Fruit fly (Drosophila melanogaster) whole organism, embryonic: Measurements from ENCODE around the gene CG12477.
A peak's percentile ranks its signal among the peaks of the same experiment; 100 is the strongest.

Source experiments
- Abd-B ChIP-seq: fragments of 200-800 bp; sonication (Bioruptor generic); optimal IDR thresholded peaks from 2 replicates; lab custom pipeline; 2018; ENCODE audit warnings: missing biosample characterization, mild to moderate bottlenecking, missing genetic modification characterization, moderate library complexity
- Asciz ChIP-seq: fragments of 200-800 bp; sonication (Bioruptor generic); optimal IDR thresholded peaks from 2 replicates; lab custom pipeline; 2017; ENCODE audit warnings: missing biosample characterization, mild to moderate bottlenecking, missing genetic modification characterization, missing genetic modification reagents
- CG10959 ChIP-seq: fragments of 200-800 bp; sonication (Bioruptor generic); IDR thresholded peaks from 2 replicates; pipeline ENCODE4 v1.3.6; 2022; ENCODE audit warnings: missing biosample characterization, missing genetic modification characterization
- CG11085 ChIP-seq: fragments of 200-800 bp; sonication (Bioruptor generic); IDR thresholded peaks from 2 replicates; pipeline ENCODE4 v1.3.6; 2022; ENCODE audit warnings: missing biosample characterization, missing genetic modification characterization
- CG11247 ChIP-seq: fragments of 200-800 bp; sonication (Bioruptor generic); IDR thresholded peaks from 2 replicates; pipeline ENCODE4 v1.3.6; 2022; ENCODE audit warnings: missing biosample characterization, missing genetic modification characterization
- CG11696 ChIP-seq: fragments of 200-800 bp; sonication (Bioruptor generic); IDR thresholded peaks from 2 replicates; pipeline ENCODE4 v1.3.6; 2022; ENCODE audit warnings: missing biosample characterization, missing genetic modification characterization
- CG12391 ChIP-seq: fragments of 200-800 bp; sonication (Bioruptor generic); optimal IDR thresholded peaks from 3 replicates; lab custom pipeline; 2018; ENCODE audit warnings: missing biosample characterization, mild to moderate bottlenecking, missing genetic modification characterization, moderate library complexity
- CG14667 ChIP-seq: fragments of 200-800 bp; sonication (Bioruptor generic); IDR thresholded peaks from 2 replicates; pipeline ENCODE4 v1.3.6; 2022; ENCODE audit warnings: missing biosample characterization, missing genetic modification characterization
- CG14710 ChIP-seq: fragments of 200-800 bp; sonication (Bioruptor generic); optimal IDR thresholded peaks from 3 replicates; lab custom pipeline; 2019; ENCODE audit warnings: missing biosample characterization, mild to moderate bottlenecking, missing genetic modification characterization, moderate library complexity
- CG15269 ChIP-seq: fragments of 200-800 bp; sonication (Bioruptor generic); optimal IDR thresholded peaks from 2 replicates; lab custom pipeline; 2018; ENCODE audit warnings: missing biosample characterization, mild to moderate bottlenecking, missing genetic modification characterization, moderate library complexity
- CG15601 ChIP-seq: fragments of 200-800 bp; sonication (Bioruptor generic); optimal IDR thresholded peaks from 3 replicates; lab custom pipeline; 2019; ENCODE audit warnings: missing biosample characterization, mild to moderate bottlenecking, missing genetic modification characterization, moderate library complexity
- CG2199 ChIP-seq: fragments of 200-800 bp; sonication (Bioruptor generic); IDR thresholded peaks from 3 replicates; pipeline ENCODE4 v1.3.6; 2022; ENCODE audit warnings: missing biosample characterization, missing genetic modification characterization
- CG30431 ChIP-seq: fragments of 200-800 bp; sonication (Bioruptor generic); optimal IDR thresholded peaks from 2 replicates; lab custom pipeline; 2017; ENCODE audit warnings: missing biosample characterization, missing genetic modification characterization
- CG31365 ChIP-seq: fragments of 200-800 bp; sonication (Bioruptor generic); optimal IDR thresholded peaks from 2 replicates; lab custom pipeline; 2018; ENCODE audit warnings: missing biosample characterization, mild to moderate bottlenecking, missing genetic modification characterization
- CG31388 ChIP-seq: fragments of 200-800 bp; sonication (Bioruptor generic); optimal IDR thresholded peaks from 2 replicates; lab custom pipeline; 2016; ENCODE audit warnings: missing biosample characterization, missing genetic modification characterization
- CG4730 ChIP-seq: fragments of 200-800 bp; sonication (Bioruptor generic); IDR thresholded peaks from 2 replicates; pipeline ENCODE4 v1.3.6; 2022; ENCODE audit warnings: missing biosample characterization, missing genetic modification characterization
- CG4820 ChIP-seq: fragments of 200-800 bp; sonication (Bioruptor generic); optimal IDR thresholded peaks from 3 replicates; lab custom pipeline; 2016; ENCODE audit warnings: missing biosample characterization, missing genetic modification characterization
- CG7357 ChIP-seq: fragments of 200-800 bp; sonication (Bioruptor generic); IDR thresholded peaks from 3 replicates; pipeline ENCODE4 v1.3.6; 2022; ENCODE audit warnings: missing biosample characterization, missing genetic modification characterization
- CG8089 ChIP-seq: fragments of 200-800 bp; sonication (Bioruptor generic); optimal IDR thresholded peaks from 3 replicates; lab custom pipeline; 2016; ENCODE audit warnings: missing biosample characterization, missing genetic modification characterization
- CG8765 ChIP-seq: fragments of 200-800 bp; sonication (Bioruptor generic); IDR thresholded peaks from 2 replicates; pipeline ENCODE4 v1.3.6; 2022; ENCODE audit warnings: missing biosample characterization, missing genetic modification characterization
- CrebB ChIP-seq: fragments of 200-800 bp; sonication (Bioruptor generic); optimal IDR thresholded peaks from 3 replicates; lab custom pipeline; 2018; ENCODE audit warnings: missing biosample characterization, mild to moderate bottlenecking, missing genetic modification characterization
- Ets65A ChIP-seq: fragments of 200-800 bp; sonication (Bioruptor generic); peaks from one replicate; lab custom pipeline; 2016; ENCODE audit warnings: missing biosample characterization, missing genetic modification characterization
- H15 ChIP-seq: fragments of 200-800 bp; sonication (Bioruptor generic); IDR thresholded peaks from 3 replicates; pipeline ENCODE4 v1.3.6; 2022; ENCODE audit warnings: missing biosample characterization, missing genetic modification characterization
- H2.0 ChIP-seq: fragments of 200-800 bp; sonication (Bioruptor generic); IDR thresholded peaks from 2 replicates; pipeline ENCODE4 v1.3.6; 2022; ENCODE audit warnings: missing biosample characterization, missing genetic modification characterization
- HmgZ ChIP-seq: fragments of 200-800 bp; sonication (Bioruptor generic); optimal IDR thresholded peaks from 2 replicates; lab custom pipeline; 2018; ENCODE audit warnings: missing biosample characterization, mild to moderate bottlenecking, missing genetic modification characterization
- Hr51 ChIP-seq, 2 experiments: fragments of 200-800 bp; sonication (Bioruptor generic); optimal IDR thresholded peaks; 2 replicates in 1 of 2; 3 replicates in 1 of 2; lab custom pipeline; 2016 to 2018; ENCODE audit warnings: missing biosample characterization in 2 of 2, missing genetic modification characterization in 2 of 2, mild to moderate bottlenecking in 1 of 2, moderate library complexity in 1 of 2
- NfI ChIP-seq: fragments of 200-800 bp; sonication (Bioruptor generic); optimal IDR thresholded peaks from 3 replicates; lab custom pipeline; 2018; ENCODE audit warnings: missing biosample characterization, mild to moderate bottlenecking, missing genetic modification characterization, moderate library complexity
- Poxn ChIP-seq: fragments of 200-800 bp; sonication (Bioruptor generic); IDR thresholded peaks from 2 replicates; pipeline ENCODE4 v1.3.6; 2022; ENCODE audit warnings: missing biosample characterization, missing genetic modification characterization
- Sox102F ChIP-seq: fragments of 200-800 bp; sonication (Bioruptor generic); optimal IDR thresholded peaks from 2 replicates; lab custom pipeline; 2018; ENCODE audit warnings: missing biosample characterization, mild to moderate bottlenecking, missing genetic modification characterization, moderate library complexity
- Vsx1 ChIP-seq: fragments of 200-800 bp; sonication (Bioruptor generic); optimal IDR thresholded peaks from 2 replicates; lab custom pipeline; 2017; ENCODE audit warnings: missing biosample characterization, mild to moderate bottlenecking, missing genetic modification characterization, missing genetic modification reagents
- Xrp1 ChIP-seq: fragments of 200-800 bp; sonication (Bioruptor generic); IDR thresholded peaks from 2 replicates; pipeline ENCODE4 v1.3.6; 2022; ENCODE audit warnings: missing biosample characterization, missing genetic modification characterization
- aop ChIP-seq: fragments of 200-800 bp; sonication (Bioruptor generic); IDR thresholded peaks from 2 replicates; pipeline ENCODE4 v1.3.6; 2022; ENCODE audit warnings: missing biosample characterization, missing genetic modification characterization
- cad ChIP-seq: fragments of >200 bp; optimal IDR thresholded peaks from 2 replicates; lab custom pipeline; 2017; ENCODE audit warnings: missing biosample characterization, missing genetic modification characterization
- chif ChIP-seq, 2 experiments: fragments of 200-800 bp; sonication (Bioruptor generic); optimal IDR thresholded peaks; 3 replicates each; lab custom pipeline; 2016; ENCODE audit warnings: missing biosample characterization in 2 of 2, missing genetic modification characterization in 2 of 2
- crc ChIP-seq: fragments of 200-800 bp; sonication (Bioruptor generic); optimal IDR thresholded peaks from 2 replicates; lab custom pipeline; 2016; ENCODE audit warnings: missing biosample characterization, missing genetic modification characterization
- exex ChIP-seq: fragments of 200-800 bp; sonication (Bioruptor generic); optimal IDR thresholded peaks from 4 replicates; lab custom pipeline; 2018; ENCODE audit warnings: missing biosample characterization, mild to moderate bottlenecking, missing genetic modification characterization, moderate library complexity
- gcm ChIP-seq: fragments of 200-800 bp; sonication (Bioruptor generic); optimal IDR thresholded peaks from 2 replicates; lab custom pipeline; 2019; ENCODE audit warnings: missing biosample characterization, mild to moderate bottlenecking, missing genetic modification characterization, moderate library complexity
- hth ChIP-seq: fragments of >200 bp; optimal IDR thresholded peaks from 2 replicates; lab custom pipeline; 2017; ENCODE audit warnings: inconsistent platforms
- kay ChIP-seq: fragments of 200-800 bp; sonication (Bioruptor generic); optimal IDR thresholded peaks from 2 replicates; lab custom pipeline; 2016; ENCODE audit warnings: missing biosample characterization, missing genetic modification characterization
- lilli ChIP-seq: fragments of 200-800 bp; sonication (Bioruptor generic); optimal IDR thresholded peaks from 3 replicates; lab custom pipeline; 2016; ENCODE audit warnings: missing biosample characterization, missing genetic modification characterization
- mirr ChIP-seq: fragments of 200-800 bp; sonication (Bioruptor generic); optimal IDR thresholded peaks from 3 replicates; lab custom pipeline; 2018; ENCODE audit warnings: missing biosample characterization, mild to moderate bottlenecking, missing genetic modification characterization
- mld ChIP-seq: fragments of 200-800 bp; sonication (Bioruptor generic); IDR thresholded peaks from 3 replicates; pipeline ENCODE4 v1.3.6; 2022; ENCODE audit warnings: missing biosample characterization, missing genetic modification characterization; ENCODE audit not compliant: partially characterized antibody
- psq ChIP-seq: fragments of 200-800 bp; sonication (Bioruptor generic); optimal IDR thresholded peaks from 2 replicates; lab custom pipeline; 2017; ENCODE audit warnings: missing biosample characterization, missing genetic modification characterization
- run ChIP-seq: fragments of 200-800 bp; sonication (Bioruptor generic); optimal IDR thresholded peaks from 3 replicates; lab custom pipeline; 2018; ENCODE audit warnings: missing biosample characterization, mild to moderate bottlenecking, missing genetic modification characterization
- tna ChIP-seq: fragments of 200-800 bp; sonication (Bioruptor generic); IDR thresholded peaks from 2 replicates; pipeline ENCODE4 v1.3.6; 2022; ENCODE audit warnings: missing biosample characterization, missing genetic modification characterization; ENCODE audit not compliant: partially characterized antibody
- yki ChIP-seq: fragments of >200 bp; optimal IDR thresholded peaks from 3 replicates; lab custom pipeline; 2018
- zf30C ChIP-seq: fragments of 200-800 bp; sonication (Bioruptor generic); optimal IDR thresholded peaks from 3 replicates; lab custom pipeline; 2018; ENCODE audit warnings: missing biosample characterization, mild to moderate bottlenecking, missing genetic modification characterization
- zfh1 ChIP-seq: fragments of 200-800 bp; sonication (Bioruptor generic); IDR thresholded peaks from 3 replicates; pipeline ENCODE4 v1.3.6; 2022; ENCODE audit warnings: missing biosample characterization, missing genetic modification characterization

CG12477 gene

dm6 chr3L:18757079-18757815 lies 34.2 kb upstream of the CG12477 start (continued):
- TF ChIP-seq CG2199 (GFP tag; lab: Robert Waterston, UW) (0 out of 3 replicates have a peak, but pooled peaks have one; percentile 10), tna (GFP tag; lab: Robert Waterston, UW) (no peak), CG4730 (GFP tag; lab: Robert Waterston, UW) (no peak), mirr (GFP tag; lab: Kevin White, UChicago) (peak; percentile 15), CG11696 (GFP tag; lab: Robert Waterston, UW) (no peak), hth (no peak), Poxn (GFP tag; lab: Robert Waterston, UW) (no peak)

DNA sequence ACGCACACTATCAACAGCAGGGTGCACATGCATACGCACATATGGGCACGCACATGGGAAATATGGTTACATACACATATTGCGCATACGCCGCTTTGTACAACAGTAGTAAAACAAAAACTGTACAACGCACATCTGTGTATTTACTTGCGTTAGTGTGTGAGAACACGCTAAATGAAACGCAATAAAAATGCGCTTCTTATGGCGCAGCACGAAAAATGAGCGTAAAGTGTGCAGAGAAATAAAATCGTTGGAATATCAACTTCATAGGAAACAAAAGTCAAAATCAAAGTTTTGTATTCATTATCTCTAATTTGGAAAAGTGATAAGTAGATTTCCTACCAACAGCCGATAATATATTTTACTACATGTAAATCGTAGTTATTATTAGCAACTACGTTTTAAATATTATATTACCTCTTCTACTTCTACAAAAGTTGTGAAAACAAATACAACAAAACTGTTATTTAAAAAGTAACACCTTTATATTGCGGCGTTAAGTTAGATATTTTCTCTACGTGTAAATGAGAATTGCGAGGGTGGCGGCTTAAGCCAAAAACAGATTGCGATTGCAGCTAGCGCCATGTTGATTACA lies 33.3 kb upstream of the CG12477 start:
- peak; percentile 54; the same call in 1 of the 2 replicates for TF ChIP-seq Xrp1 (GFP tag; lab: Robert Waterston, UW)
- no peak for TF ChIP-seq gcm (GFP tag; lab: Kevin White, UChicago)
- peak; percentile 1 to 11 for TF ChIP-seq chif (GFP tag; optimal IDR thresholded peaks at IDR 0.05; lab: Kevin White, UChicago)
- no peak for TF ChIP-seq HmgZ
- TF ChIP-seq mld (GFP tag; lab: Robert Waterston, UW) = no peak
- TF ChIP-seq CG8089 (GFP tag; lab: Kevin White, UChicago) = no peak
- TF ChIP-seq CrebB = no peak
- peak; percentile 58 for TF ChIP-seq CG15269
- no peak for TF ChIP-seq aop
- no peak for TF ChIP-seq CG11085
- peak; percentile 73 for TF ChIP-seq CG12391 (tag; lab: Kevin White, UChicago)
- TF ChIP-seq CG14667 (GFP tag; lab: Robert Waterston, UW) = no peak; the same call in 1 of the 2 replicates
- TF ChIP-seq Hr51 (GFP tag; optimal IDR thresholded peaks at IDR 0.05; lab: Kevin White, UChicago) = peak in 1 of 2 experiments; percentile 77
- TF ChIP-seq H15 (GFP tag; lab: Robert Waterston, UW) = no peak
- TF ChIP-seq yki (lab: Kevin White, UChicago) = no peak
- TF ChIP-seq CG10959 (GFP tag; lab: Robert Waterston, UW) = no peak
- no peak for TF ChIP-seq zf30C (GFP tag; lab: Kevin White, UChicago)
- no peak for TF ChIP-seq Abd-B (GFP tag; lab: Kevin White, UChicago)
- no peak for TF ChIP-seq Vsx1 (GFP tag; lab: Kevin White, UChicago)
- TF ChIP-seq CG31365 (tag; lab: Kevin White, UChicago) = no peak
- TF ChIP-seq exex (tag; lab: Kevin White, UChicago) = no peak
- peak; percentile 26 for TF ChIP-seq CG14710 (tag; lab: Kevin White, UChicago)
- no peak for TF ChIP-seq cad
- TF ChIP-seq Sox102F = peak; percentile 87
- no peak for TF ChIP-seq CG8765
- peak; percentile 1 for TF ChIP-seq CG15601
- no peak for TF ChIP-seq run (tag; lab: Kevin White, UChicago)
- TF ChIP-seq Asciz = peak; percentile 71
- TF ChIP-seq CG4820 = peak; percentile 48
- no peak for TF ChIP-seq kay (GFP tag; lab: Kevin White, UChicago)
- TF ChIP-seq lilli (GFP tag; lab: Kevin White, UChicago) = peak; percentile 25
- TF ChIP-seq crc (GFP tag; lab: Kevin White, UChicago) = no peak
- TF ChIP-seq psq (GFP tag; lab: Kevin White, UChicago) = no peak
- no peak for TF ChIP-seq H2.0
- peak; percentile 24; the same call in 1 of the 3 replicates for TF ChIP-seq zfh1 (GFP tag; lab: Robert Waterston, UW)
- peak; percentile 28 for TF ChIP-seq NfI (GFP tag; lab: Kevin White, UChicago)
- no peak for TF ChIP-seq CG30431
- no peak for TF ChIP-seq CG31388 (GFP tag; lab: Kevin White, UChicago)
- TF ChIP-seq CG11247 = no peak
- TF ChIP-seq CG7357 = no peak
- peak; percentile 78 for TF ChIP-seq Ets65A (GFP tag; lab: Kevin White, UChicago)
